Worm (Caenorhabditis elegans) whole organism, L3 larva: Measurements from ENCODE around the gene sru-40.

ENCODE experiments used
- ZK546.5 ChIP-seq: sonication (generic microtip); optimal IDR thresholded peaks from 2 replicates; lab custom pipeline; 2017; ENCODE audit warnings: missing biosample characterization, missing genetic modification characterization
- aly-2 ChIP-seq: fragments of 150-350 bp; optimal IDR thresholded peaks from 2 replicates; lab custom pipeline; 2014; ENCODE audit warnings: missing biosample characterization, missing genetic modification characterization
- ama-1 ChIP-seq: fragments of 150-350 bp; optimal IDR thresholded peaks from 2 replicates; lab custom pipeline; 2018
- ceh-16 ChIP-seq: sonication (generic microtip); optimal IDR thresholded peaks from 2 replicates; lab custom pipeline; 2017; ENCODE audit warnings: missing biosample characterization, missing genetic modification characterization
- ceh-82 ChIP-seq: fragments of 150-350 bp; optimal IDR thresholded peaks from 2 replicates; lab custom pipeline; 2014; ENCODE audit warnings: missing biosample characterization, missing genetic modification characterization
- ceh-9 ChIP-seq: sonication (generic microtip); optimal IDR thresholded peaks from 2 replicates; lab custom pipeline; 2018; ENCODE audit warnings: missing biosample characterization, missing genetic modification characterization
- daf-12 ChIP-seq: fragments of 150-350 bp; optimal IDR thresholded peaks from 2 replicates; lab custom pipeline; 2014; ENCODE audit warnings: missing biosample characterization, missing genetic modification reagents, missing genetic modification characterization
- egl-27 ChIP-seq: sonication (generic microtip); optimal IDR thresholded peaks from 4 replicates; lab custom pipeline; 2017; ENCODE audit warnings: missing biosample characterization, missing genetic modification reagents, missing genetic modification characterization
- eor-1 ChIP-seq, 2 experiments: fragments of 150-350 bp; optimal IDR thresholded peaks; 2 replicates each; lab custom pipeline; 2014 to 2018; ENCODE audit warnings: missing biosample characterization in 2 of 2, missing genetic modification characterization in 2 of 2
- fkh-2 ChIP-seq: fragments of 150-350 bp; optimal IDR thresholded peaks from 2 replicates; lab custom pipeline; 2014; ENCODE audit warnings: missing biosample characterization, missing genetic modification reagents, missing genetic modification characterization
- hmg-11 ChIP-seq: sonication (generic microtip); optimal IDR thresholded peaks from 2 replicates; lab custom pipeline; 2016; ENCODE audit warnings: missing genetic modification characterization, missing compliant biosample characterization
- jun-1 ChIP-seq: fragments of 150-350 bp; optimal IDR thresholded peaks from 2 replicates; lab custom pipeline; 2014; ENCODE audit warnings: missing biosample characterization, missing genetic modification reagents, missing genetic modification characterization
- lin-15B ChIP-seq: fragments of 150-350 bp; optimal IDR thresholded peaks from 2 replicates; lab custom pipeline; 2014; ENCODE audit warnings: missing biosample characterization, missing genetic modification characterization
- lsy-12 ChIP-seq: sonication (generic microtip); optimal IDR thresholded peaks from 2 replicates; lab custom pipeline; 2016; ENCODE audit warnings: mild to moderate bottlenecking, missing genetic modification characterization, missing compliant biosample characterization
- mdl-1 ChIP-seq: fragments of 150-350 bp; optimal IDR thresholded peaks from 2 replicates; lab custom pipeline; 2014; ENCODE audit warnings: missing biosample characterization, missing genetic modification characterization
- mml-1 ChIP-seq: fragments of 150-350 bp; sonication (generic microtip); optimal IDR thresholded peaks from 3 replicates; lab custom pipeline; 2014; ENCODE audit warnings: missing biosample characterization, missing genetic modification characterization
- nhr-11 ChIP-seq: fragments of 150-350 bp; optimal IDR thresholded peaks from 2 replicates; lab custom pipeline; 2014; ENCODE audit warnings: missing biosample characterization, missing genetic modification characterization
- nhr-12 ChIP-seq: fragments of 150-350 bp; optimal IDR thresholded peaks from 2 replicates; lab custom pipeline; 2014; ENCODE audit warnings: missing biosample characterization, missing genetic modification characterization
- nhr-23 ChIP-seq: fragments of 150-350 bp; optimal IDR thresholded peaks from 2 replicates; lab custom pipeline; 2014; ENCODE audit warnings: missing biosample characterization, missing genetic modification reagents, missing genetic modification characterization
- nhr-25 ChIP-seq: sonication (generic microtip); optimal IDR thresholded peaks from 2 replicates; lab custom pipeline; 2017; ENCODE audit warnings: missing biosample characterization, missing genetic modification characterization
- nhr-28 ChIP-seq: fragments of 150-350 bp; optimal IDR thresholded peaks from 2 replicates; lab custom pipeline; 2014; ENCODE audit warnings: missing biosample characterization, missing genetic modification characterization
- nhr-43 ChIP-seq: sonication (generic microtip); optimal IDR thresholded peaks from 2 replicates; lab custom pipeline; 2016; ENCODE audit warnings: mild to moderate bottlenecking, missing genetic modification characterization, missing compliant biosample characterization; ENCODE audit not compliant: poor library complexity, severe bottlenecking
- nhr-67 ChIP-seq: fragments of 150-350 bp; optimal IDR thresholded peaks from 2 replicates; lab custom pipeline; 2014; ENCODE audit warnings: missing biosample characterization, missing genetic modification characterization
- nhr-76 ChIP-seq: fragments of 150-350 bp; sonication (generic microtip); optimal IDR thresholded peaks from 5 replicates; lab custom pipeline; 2014; ENCODE audit warnings: missing biosample characterization, missing genetic modification characterization
- nhr-77 ChIP-seq: fragments of 150-350 bp; optimal IDR thresholded peaks from 2 replicates; lab custom pipeline; 2014; ENCODE audit warnings: missing biosample characterization, missing genetic modification characterization
- pha-4 ChIP-seq: fragments of 150-350 bp; optimal IDR thresholded peaks from 2 replicates; lab custom pipeline; 2014; ENCODE audit warnings: missing biosample characterization, missing genetic modification reagents, missing genetic modification characterization
- pqm-1 ChIP-seq: fragments of 150-350 bp; optimal IDR thresholded peaks from 2 replicates; lab custom pipeline; 2017; ENCODE audit warnings: missing biosample characterization, missing genetic modification characterization, inconsistent platforms
- sea-2 ChIP-seq: fragments of 150-350 bp; sonication (generic microtip); optimal IDR thresholded peaks from 4 replicates; lab custom pipeline; 2014; ENCODE audit warnings: missing biosample characterization, missing genetic modification reagents, missing genetic modification characterization
- skn-1 ChIP-seq: fragments of 150-350 bp; optimal IDR thresholded peaks from 2 replicates; lab custom pipeline; 2014; ENCODE audit warnings: missing biosample characterization, missing genetic modification characterization
- snpc-4 ChIP-seq: fragments of 150-350 bp; optimal IDR thresholded peaks from 2 replicates; lab custom pipeline; 2014; ENCODE audit warnings: missing biosample characterization, missing genetic modification characterization
- tbx-2 ChIP-seq: sonication (generic microtip); optimal IDR thresholded peaks from 2 replicates; lab custom pipeline; 2016; ENCODE audit warnings: mild to moderate bottlenecking, missing genetic modification characterization, missing compliant biosample characterization
- unc-39 ChIP-seq: sonication (generic microtip); optimal IDR thresholded peaks from 4 replicates; lab custom pipeline; 2017; ENCODE audit warnings: missing biosample characterization, missing genetic modification characterization
- zag-1 ChIP-seq: fragments of 150-350 bp; optimal IDR thresholded peaks from 2 replicates; lab custom pipeline; 2014; ENCODE audit warnings: missing biosample characterization, missing genetic modification characterization

Gene sru-40

DNA sequence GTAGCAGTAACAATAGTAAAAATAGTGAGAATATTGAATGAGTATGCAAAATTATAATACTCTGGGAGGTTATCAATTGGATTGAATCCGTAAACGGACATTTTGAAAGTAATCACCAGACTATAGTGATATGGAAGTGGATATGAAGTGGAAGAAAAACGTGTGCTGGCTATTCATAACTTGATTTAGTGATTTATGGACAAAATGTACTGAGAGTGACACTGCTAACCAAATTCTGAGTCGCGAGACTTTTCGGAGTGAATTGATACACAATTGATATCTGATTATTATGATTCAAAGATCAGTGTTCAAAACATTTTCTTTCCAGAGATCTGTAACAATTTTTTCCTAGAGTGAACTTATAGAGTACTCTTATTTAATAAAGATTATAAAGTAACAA lies 2.1 kb upstream of the sru-40 start, which contains the start of gene sru-38:
Gene sru-38, minus strand, starts transcription at position 101 of the 400 bp plus-strand sequence.
- no peak for TF ChIP-seq ceh-16 (tag; lab: Kevin White, UChicago)
- TF ChIP-seq fkh-2 (tag; lab: Kevin White, UChicago), result no peak
- TF ChIP-seq skn-1 (tag; lab: Kevin White, UChicago), result no peak
- no peak for TF ChIP-seq nhr-11 (tag; lab: Kevin White, UChicago)
- no peak for TF ChIP-seq nhr-28 (tag; lab: Kevin White, UChicago)
- no peak for TF ChIP-seq zag-1 (tag; lab: Kevin White, UChicago)

ce11 chrV:9824149-9824548 lies 9.7 kb downstream of the sru-40 start, which contains the start of gene str-2:
Gene str-2 (minus strand): TSS chrV:9824249.
- TF ChIP-seq nhr-76, result no peak
- no peak for TF ChIP-seq nhr-67 (tag; lab: Kevin White, UChicago)
- no peak for TF ChIP-seq nhr-43 (tag; lab: Kevin White, UChicago)
- TF ChIP-seq nhr-23, result no peak
- no peak for TF ChIP-seq fkh-2 (tag; lab: Kevin White, UChicago)
- TF ChIP-seq mdl-1 (tag; lab: Kevin White, UChicago), result no peak
- no peak for TF ChIP-seq skn-1 (tag; lab: Kevin White, UChicago)
- no peak for TF ChIP-seq lsy-12 (tag; lab: Kevin White, UChicago)
- no peak for TF ChIP-seq ZK546.5 (tag; lab: Kevin White, UChicago)
- TF ChIP-seq jun-1 (tag; lab: Kevin White, UChicago), result no peak
- no peak for TF ChIP-seq nhr-77

DNA sequence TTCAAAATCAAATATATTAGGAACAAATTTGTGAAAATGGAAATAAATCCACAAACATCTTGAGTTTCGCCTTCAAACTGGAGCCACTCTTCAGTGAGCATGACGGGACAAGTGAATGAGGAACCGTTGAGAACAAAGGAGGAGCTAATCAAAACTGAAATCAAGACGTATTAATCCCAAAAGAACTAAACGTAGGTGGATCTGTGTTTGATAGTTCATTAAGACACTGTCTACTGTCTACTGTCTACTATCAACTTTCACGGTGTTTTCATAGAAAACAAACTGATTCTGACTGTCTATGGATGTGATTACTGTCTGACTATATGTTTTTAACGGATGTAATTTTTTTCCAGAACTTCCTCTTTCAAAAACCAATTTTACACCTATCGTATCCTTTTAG lies 12.1 kb downstream of the sru-40 start, which contains the start of gene str-193:
Gene str-193, minus strand, starts transcription at position 101 of the 400 bp plus-strand sequence.
- TF ChIP-seq daf-12 (tag; lab: Kevin White, UChicago), result no peak
- no peak for TF ChIP-seq mml-1
- no peak for TF ChIP-seq ceh-82 (tag; lab: Kevin White, UChicago)
- TF ChIP-seq, all 47 proteins: peak for 0

ce11 chrV:9816390-9816789 lies 17.4 kb downstream of the sru-40 start, which contains the start of gene sru-31:
Gene sru-31 (plus strand): TSS chrV:9816690.
- TF ChIP-seq ceh-16 (tag; lab: Kevin White, UChicago) (no peak), mml-1 (no peak), tbx-2 (tag; lab: Kevin White, UChicago) (no peak), nhr-25 (no peak), nhr-43 (tag; lab: Kevin White, UChicago) (no peak), sea-2 (GFP tag; lab: Kevin White, UChicago) (no peak), eor-1 (tag; optimal IDR thresholded peaks at IDR 0.05; lab: Kevin White, UChicago) (no peak), fkh-2 (tag; lab: Kevin White, UChicago) (no peak), skn-1 (tag; lab: Kevin White, UChicago) (no peak), ceh-9 (no peak), pqm-1 (tag; lab: Kevin White, UChicago) (no peak), egl-27 (tag; lab: Kevin White, UChicago) (no peak), ceh-82 (tag; lab: Kevin White, UChicago) (no peak), pha-4 (tag; lab: Kevin White, UChicago) (no peak), zag-1 (tag; lab: Kevin White, UChicago) (no peak)

DNA sequence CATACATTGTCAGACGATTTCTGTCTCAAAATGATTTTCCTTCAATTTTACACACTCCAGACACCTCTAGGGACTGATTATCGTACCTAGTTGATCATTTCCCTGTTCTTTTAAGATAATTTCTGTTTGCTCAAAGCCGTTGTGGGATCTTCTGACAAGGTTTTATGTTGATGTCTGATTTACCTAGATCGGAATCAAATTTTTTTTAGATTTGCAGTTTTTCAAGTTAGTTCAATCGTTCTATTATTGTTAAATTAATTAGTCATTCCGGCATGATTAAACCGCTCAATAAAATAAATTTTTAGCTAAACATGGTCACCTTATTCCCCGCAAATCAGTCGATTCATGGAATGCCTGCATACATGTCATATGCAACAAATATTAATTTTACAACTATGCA lies 20.3 kb downstream of the sru-40 start, which contains the start of gene sru-30:
Gene sru-30, plus strand, starts transcription at position 301 of the 400 bp plus-strand sequence.
- TF ChIP-seq nhr-23, result no peak

DNA sequence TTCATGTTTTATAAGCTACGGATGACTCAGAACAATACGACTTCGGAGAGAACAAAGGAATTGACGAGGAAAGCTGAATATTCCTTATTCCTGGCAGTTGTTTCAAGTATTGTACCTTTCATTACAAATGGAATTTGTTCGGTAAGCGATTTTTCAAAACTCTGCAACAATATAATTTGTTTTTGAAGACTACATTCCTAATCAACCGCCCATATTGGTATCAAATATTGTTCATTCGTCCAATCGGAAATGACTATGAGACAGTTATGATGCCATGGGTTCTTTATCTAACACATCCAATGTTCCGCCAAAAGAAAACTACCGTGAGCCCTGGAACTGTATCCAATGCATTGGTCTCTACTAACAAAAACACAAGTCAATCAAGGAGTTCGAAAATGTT lies 21.6 kb downstream of the sru-40 start:
- TF ChIP-seq nhr-43 (tag; lab: Kevin White, UChicago), result no peak
- TF ChIP-seq, all 47 proteins: peak for 0

DNA sequence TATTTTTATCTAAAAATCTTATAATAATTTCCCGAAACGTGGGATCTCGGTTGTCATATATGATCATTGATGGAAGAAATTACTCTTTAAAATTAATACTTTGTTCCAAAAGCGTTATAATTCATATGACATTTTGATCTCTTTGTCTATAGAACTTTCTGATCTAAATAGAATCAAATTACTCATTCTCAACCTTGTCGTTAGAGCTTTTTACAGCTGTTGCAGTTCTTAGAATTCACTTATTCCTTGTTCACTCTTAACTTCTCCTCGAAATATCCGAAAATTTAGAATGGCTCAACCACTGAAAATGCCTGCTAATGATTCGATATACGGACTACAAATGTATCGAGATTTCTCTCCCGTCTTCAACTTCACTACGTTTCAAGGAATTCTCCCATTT lies 22.6 kb downstream of the sru-40 start, which contains the start of gene sru-29:
Gene sru-29, plus strand, starts transcription at position 301 of the 400 bp plus-strand sequence.
- TF ChIP-seq skn-1 (tag; lab: Kevin White, UChicago) (no peak), zag-1 (tag; lab: Kevin White, UChicago) (no peak), aly-2 (tag; lab: Kevin White, UChicago) (no peak), hmg-11 (tag; lab: Kevin White, UChicago) (no peak), egl-27 (tag; lab: Kevin White, UChicago) (no peak), nhr-67 (tag; lab: Kevin White, UChicago) (no peak), nhr-12 (no peak), jun-1 (tag; lab: Kevin White, UChicago) (no peak), ceh-16 (tag; lab: Kevin White, UChicago) (no peak), lin-15B (tag; lab: Kevin White, UChicago) (no peak), daf-12 (tag; lab: Kevin White, UChicago) (no peak), nhr-76 (no peak), snpc-4 (tag; lab: Kevin White, UChicago) (no peak), ama-1 (lab: Kevin White, UChicago) (no peak), nhr-25 (no peak), unc-39 (no peak)
